Worm (Caenorhabditis elegans): Measurements from ENCODE around the gene odr-10.

The odr-10 gene

DNA sequence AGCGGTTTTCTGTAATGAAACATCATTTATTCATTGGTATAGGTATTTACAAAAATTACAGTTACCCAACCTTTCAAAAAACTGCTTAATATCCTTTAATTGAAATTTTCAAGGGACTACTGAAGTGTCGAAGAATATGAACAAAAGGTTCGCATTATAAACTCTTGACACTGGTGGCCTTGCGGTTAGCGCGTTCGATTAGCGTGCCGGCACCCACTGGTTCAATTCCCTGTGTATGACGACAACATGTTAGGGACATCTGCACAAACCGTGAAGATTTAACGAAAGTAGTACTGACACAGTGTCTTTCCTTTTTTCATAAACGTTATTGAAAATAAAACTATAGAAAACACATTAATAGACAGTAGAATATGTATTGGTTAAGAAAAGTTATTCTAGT, 2.0 kb upstream of the odr-10 start (continued):
- peak; percentile 45 for TF ChIP-seq nhr-19 (GFP tag; conservative IDR thresholded peaks at IDR 0.05)
- TF ChIP-seq nhr-84 (tag; optimal IDR thresholded peaks at IDR 0.05): no peak
- TF ChIP-seq egl-27 (tag; optimal IDR thresholded peaks at IDR 0.05): no peak
- peak; percentile 83 for TF ChIP-seq nhr-85 (tag)

DNA sequence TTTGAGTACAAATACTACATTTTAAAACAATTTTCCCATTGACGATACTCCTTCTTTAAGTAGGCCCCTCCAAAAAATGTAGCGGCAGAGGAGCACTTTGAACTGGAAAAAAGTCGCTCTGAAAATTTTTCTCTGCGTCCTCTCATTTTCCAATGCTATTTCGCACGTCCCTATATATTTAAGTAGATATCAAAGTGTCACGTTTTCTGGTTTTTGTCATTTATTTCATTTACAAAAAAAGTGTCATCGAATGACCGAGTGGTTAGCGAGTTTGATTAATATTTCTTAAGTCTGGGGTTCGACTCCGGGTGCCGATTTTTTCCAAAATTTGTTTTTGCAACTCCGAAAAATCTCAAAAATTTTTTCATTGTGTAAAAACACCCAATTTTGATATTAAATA, 1.2 kb upstream of the odr-10 start:
- TF ChIP-seq aly-2 (tag; optimal IDR thresholded peaks at IDR 0.05) (no peak), egl-27 (tag; optimal IDR thresholded peaks at IDR 0.05) (no peak), C04F5.9 (tag; optimal IDR thresholded peaks at IDR 0.05) (no peak), lin-35 (GFP tag; optimal IDR thresholded peaks at IDR 0.05) (no peak), lir-3 (tag; optimal IDR thresholded peaks at IDR 0.05; ENCODE audit: poor library complexity) (no peak), unc-98 (GFP tag; IDR thresholded peaks at IDR 0.05) (no peak), nhr-47 (tag; optimal IDR thresholded peaks at IDR 0.05) (no peak), dpl-1 (GFP tag; optimal IDR thresholded peaks at IDR 0.05) (no peak), sptf-1 (tag; optimal IDR thresholded peaks at IDR 0.05) (no peak), elt-3 (tag; optimal IDR thresholded peaks at IDR 0.05) (no peak), efl-1 (optimal IDR thresholded peaks at IDR 0.05) (no peak), efl-1 (GFP tag; optimal IDR thresholded peaks at IDR 0.05 in 1 of 2) (no peak), unc-86 (tag; optimal IDR thresholded peaks at IDR 0.05) (no peak), aha-1 (tag; optimal IDR thresholded peaks at IDR 0.05) (no peak)

DNA sequence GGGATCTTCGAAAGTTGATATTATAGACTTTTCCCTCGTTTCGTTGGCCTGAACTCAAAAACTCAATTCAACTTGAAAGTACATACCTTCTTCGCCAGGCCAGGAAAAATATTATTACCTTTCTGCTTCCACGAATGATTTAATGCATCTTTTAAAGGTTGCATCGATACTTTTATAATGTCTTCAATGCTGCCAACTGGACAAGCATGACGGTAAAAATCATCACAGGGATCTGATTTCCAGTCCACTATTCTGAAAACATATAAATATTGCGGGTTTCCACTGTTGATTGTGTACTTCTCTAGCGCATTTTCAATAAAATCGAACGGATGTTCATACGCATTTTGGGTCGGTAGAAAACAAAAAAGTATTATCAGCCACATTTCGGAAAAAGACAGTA, 2.7 kb downstream of the odr-10 start, which contains the start of gene nep-4:
Gene nep-4, minus strand, starts transcription at position 393 of the 400 bp plus-strand sequence.
- TF ChIP-seq fos-1 (tag; optimal IDR thresholded peaks at IDR 0.05) (no peak), aha-1 (tag; optimal IDR thresholded peaks at IDR 0.05) (no peak), sox-4 (tag; optimal IDR thresholded peaks at IDR 0.05) (no peak), ztf-4 (tag; optimal IDR thresholded peaks at IDR 0.05) (no peak), lsy-2 (tag; optimal IDR thresholded peaks at IDR 0.05) (no peak), nhr-19 (GFP tag; conservative IDR thresholded peaks at IDR 0.05) (no peak), C16A3.4 (tag; optimal IDR thresholded peaks at IDR 0.05) (no peak), nhr-237 (tag; optimal IDR thresholded peaks at IDR 0.05) (no peak), ceh-88 (GFP tag; IDR thresholded peaks at IDR 0.05) (no peak), zip-4 (GFP tag; optimal IDR thresholded peaks at IDR 0.05) (no peak), F16B12.6 (tag; optimal IDR thresholded peaks at IDR 0.05) (no peak), egl-27 (tag; optimal IDR thresholded peaks at IDR 0.05) (no peak), elt-3 (tag; optimal IDR thresholded peaks at IDR 0.05) (no peak), mep-1 (tag; optimal IDR thresholded peaks at IDR 0.05) (no peak), irx-1 (tag; optimal IDR thresholded peaks at IDR 0.05) (no peak), xbp-1 (tag; optimal IDR thresholded peaks at IDR 0.05) (no peak), tlp-1 (tag; optimal IDR thresholded peaks at IDR 0.05) (no peak), ceh-8 (GFP tag; optimal IDR thresholded peaks at IDR 0.05) (no peak), nhr-47 (tag; optimal IDR thresholded peaks at IDR 0.05) (no peak)

DNA sequence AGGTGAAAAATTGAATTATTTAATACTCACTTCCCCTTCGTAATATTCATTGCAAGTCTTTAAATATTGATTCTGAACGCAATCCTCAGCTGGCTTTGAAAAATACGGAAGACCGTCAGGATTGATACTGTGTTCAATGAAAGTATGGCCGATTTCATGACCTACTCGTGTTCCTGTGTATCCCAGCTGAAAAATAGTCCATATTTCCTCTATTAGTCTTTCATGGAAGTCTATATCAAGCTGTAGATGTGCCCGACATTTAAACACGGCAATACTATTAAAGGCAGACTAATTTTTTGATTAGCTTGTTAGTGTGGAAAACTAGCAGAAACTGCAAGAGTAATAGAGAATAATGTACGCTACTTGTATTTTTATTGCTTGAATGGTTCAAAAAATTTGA, 4.2 kb downstream of the odr-10 start:
- TF ChIP-seq dpl-1 (GFP tag; optimal IDR thresholded peaks at IDR 0.05) (no peak), rnt-1 (tag; optimal IDR thresholded peaks at IDR 0.05) (no peak), nhr-11 (tag; optimal IDR thresholded peaks at IDR 0.05) (no peak), nhr-77 (tag; optimal IDR thresholded peaks at IDR 0.05) (no peak), nhr-71 (tag; optimal IDR thresholded peaks at IDR 0.05) (no peak), elt-2 (tag; optimal IDR thresholded peaks at IDR 0.05) (no peak), vab-15 (tag; optimal IDR thresholded peaks at IDR 0.05) (no peak), hpl-2 (GFP tag; optimal IDR thresholded peaks at IDR 0.05) (no peak)

Data from whole organism, L1 larva.